Fruit fly (Drosophila melanogaster) whole organism, embryonic: ENCODE results near the gene CG32163.

Experiments used
- Abd-B ChIP-seq: fragments of 200-800 bp; sonication (Bioruptor generic); optimal IDR thresholded peaks from 2 replicates; lab custom pipeline; 2018; ENCODE audit warnings: missing biosample characterization, mild to moderate bottlenecking, missing genetic modification characterization, moderate library complexity
- Asciz ChIP-seq: fragments of 200-800 bp; sonication (Bioruptor generic); optimal IDR thresholded peaks from 2 replicates; lab custom pipeline; 2017; ENCODE audit warnings: missing biosample characterization, mild to moderate bottlenecking, missing genetic modification characterization, missing genetic modification reagents
- Atf3 ChIP-seq: fragments of 200-800 bp; sonication (Bioruptor generic); optimal IDR thresholded peaks from 3 replicates; lab custom pipeline; 2016; ENCODE audit warnings: missing biosample characterization, missing genetic modification characterization
- BtbVII ChIP-seq: fragments of 200-800 bp; sonication (Bioruptor generic); optimal IDR thresholded peaks from 3 replicates; lab custom pipeline; 2017; ENCODE audit warnings: missing biosample characterization, mild to moderate bottlenecking, missing genetic modification characterization
- CG10274 ChIP-seq: fragments of 200-800 bp; sonication (Bioruptor generic); optimal IDR thresholded peaks from 3 replicates; lab custom pipeline; 2017; ENCODE audit warnings: missing biosample characterization, mild to moderate bottlenecking, missing genetic modification characterization
- CG10321 ChIP-seq: fragments of 200-800 bp; sonication (Bioruptor generic); IDR thresholded peaks from 2 replicates; pipeline ENCODE4 v1.3.6; 2022; ENCODE audit warnings: missing biosample characterization, missing genetic modification characterization
- CG12942 ChIP-seq: fragments of 200-800 bp; sonication (Bioruptor generic); optimal IDR thresholded peaks from 3 replicates; lab custom pipeline; 2016; ENCODE audit warnings: missing biosample characterization, missing genetic modification characterization
- CG13624 ChIP-seq: fragments of 200-800 bp; sonication (Bioruptor generic); optimal IDR thresholded peaks from 2 replicates; lab custom pipeline; 2016; ENCODE audit warnings: missing biosample characterization, missing genetic modification characterization
- CG14014 ChIP-seq: fragments of 200-800 bp; sonication (Bioruptor generic); IDR thresholded peaks from 2 replicates; pipeline ENCODE4 v1.3.6; 2022; ENCODE audit warnings: missing biosample characterization, missing genetic modification characterization
- CG15696 ChIP-seq: fragments of 200-800 bp; sonication (Bioruptor generic); optimal IDR thresholded peaks from 2 replicates; lab custom pipeline; 2019; ENCODE audit warnings: missing biosample characterization, mild to moderate bottlenecking, missing genetic modification characterization, moderate library complexity
- CG17612 ChIP-seq: fragments of 200-800 bp; sonication (Bioruptor generic); IDR thresholded peaks from 2 replicates; pipeline ENCODE4 v1.3.6; 2022; ENCODE audit warnings: missing biosample characterization, missing genetic modification characterization
- CG17802 ChIP-seq: fragments of 200-800 bp; sonication (Bioruptor generic); optimal IDR thresholded peaks from 2 replicates; lab custom pipeline; 2018; ENCODE audit warnings: missing biosample characterization, mild to moderate bottlenecking, missing genetic modification characterization, moderate library complexity
- CG18599 ChIP-seq: fragments of 200-800 bp; sonication (Bioruptor generic); optimal IDR thresholded peaks from 3 replicates; lab custom pipeline; 2017; ENCODE audit warnings: missing biosample characterization, missing genetic modification characterization, mild to moderate bottlenecking, moderate library complexity, missing genetic modification reagents
- CG18619 ChIP-seq: fragments of 200-800 bp; sonication (Bioruptor generic); optimal IDR thresholded peaks from 3 replicates; lab custom pipeline; 2017; ENCODE audit warnings: missing biosample characterization, mild to moderate bottlenecking, missing genetic modification characterization
- CG3163 ChIP-seq: fragments of 200-800 bp; sonication (Bioruptor generic); optimal IDR thresholded peaks from 3 replicates; lab custom pipeline; 2016; ENCODE audit warnings: missing biosample characterization, missing genetic modification characterization
- CG3281 ChIP-seq: fragments of 200-800 bp; sonication (Bioruptor generic); optimal IDR thresholded peaks from 3 replicates; lab custom pipeline; 2017; ENCODE audit warnings: missing biosample characterization, mild to moderate bottlenecking, missing genetic modification characterization
- CG34376 ChIP-seq: fragments of 200-800 bp; sonication (Bioruptor generic); optimal IDR thresholded peaks from 2 replicates; lab custom pipeline; 2018; ENCODE audit warnings: missing biosample characterization, mild to moderate bottlenecking, missing genetic modification characterization
- CG42726 ChIP-seq: fragments of 200-800 bp; sonication (Bioruptor generic); IDR thresholded peaks from 2 replicates; pipeline ENCODE4 v1.3.6; 2022; ENCODE audit warnings: missing biosample characterization, missing genetic modification characterization; ENCODE audit not compliant: partially characterized antibody
- CG5953 ChIP-seq: fragments of 200-800 bp; sonication (Bioruptor generic); IDR thresholded peaks from 2 replicates; pipeline ENCODE4 v1.3.6; 2022; ENCODE audit warnings: missing biosample characterization, missing genetic modification characterization
- CG8290 ChIP-seq, 3 experiments: fragments of 200-800 bp; sonication (Bioruptor generic); optimal IDR thresholded peaks; 2 replicates each; lab custom pipeline; 2016 to 2019; ENCODE audit warnings: missing biosample characterization in 3 of 3, missing genetic modification characterization in 3 of 3, mild to moderate bottlenecking in 2 of 3, moderate library complexity in 1 of 3
- CG8765 ChIP-seq: fragments of 200-800 bp; sonication (Bioruptor generic); IDR thresholded peaks from 2 replicates; pipeline ENCODE4 v1.3.6; 2022; ENCODE audit warnings: missing biosample characterization, missing genetic modification characterization
- CG8924 ChIP-seq: fragments of 200-800 bp; optimal IDR thresholded peaks from 3 replicates; lab custom pipeline; 2019; ENCODE audit warnings: missing biosample characterization, mild to moderate bottlenecking, missing genetic modification characterization, moderate library complexity
- CG9215 ChIP-seq: fragments of 200-800 bp; sonication (Bioruptor generic); IDR thresholded peaks from 2 replicates; pipeline ENCODE4 v1.3.6; 2022; ENCODE audit warnings: missing biosample characterization, missing genetic modification characterization
- CG9876 ChIP-seq: fragments of 200-800 bp; sonication (Bioruptor generic); optimal IDR thresholded peaks from 2 replicates; lab custom pipeline; 2016; ENCODE audit warnings: missing biosample characterization, missing genetic modification characterization
- CrebB ChIP-seq: fragments of 200-800 bp; sonication (Bioruptor generic); optimal IDR thresholded peaks from 3 replicates; lab custom pipeline; 2018; ENCODE audit warnings: missing biosample characterization, mild to moderate bottlenecking, missing genetic modification characterization
- Fer2 ChIP-seq: fragments of 200-800 bp; sonication (Bioruptor generic); optimal IDR thresholded peaks from 2 replicates; lab custom pipeline; 2018; ENCODE audit warnings: missing biosample characterization, mild to moderate bottlenecking, missing genetic modification characterization, moderate library complexity
- HLH3B ChIP-seq: fragments of 200-800 bp; sonication (Bioruptor generic); IDR thresholded peaks from 2 replicates; pipeline ENCODE4 v1.3.6; 2022; ENCODE audit warnings: missing biosample characterization, missing genetic modification characterization
- HLH54F ChIP-seq: fragments of 200-800 bp; sonication (Bioruptor generic); optimal IDR thresholded peaks from 3 replicates; lab custom pipeline; 2016; ENCODE audit warnings: missing biosample characterization, missing genetic modification characterization
- HLHmδ ChIP-seq: fragments of 200-800 bp; sonication (Bioruptor generic); optimal IDR thresholded peaks from 2 replicates; lab custom pipeline; 2018; ENCODE audit warnings: missing biosample characterization, mild to moderate bottlenecking, missing genetic modification characterization, moderate library complexity
- HmgD ChIP-seq: fragments of 200-800 bp; sonication (Bioruptor generic); optimal IDR thresholded peaks from 3 replicates; lab custom pipeline; 2016; ENCODE audit warnings: missing biosample characterization, missing genetic modification characterization
- Hmx ChIP-seq: fragments of 200-800 bp; sonication (Bioruptor generic); optimal IDR thresholded peaks from 2 replicates; lab custom pipeline; 2016; ENCODE audit warnings: missing biosample characterization, missing genetic modification characterization
- Six4 ChIP-seq: fragments of 200-800 bp; sonication (Bioruptor generic); optimal IDR thresholded peaks from 2 replicates; lab custom pipeline; 2016; ENCODE audit warnings: missing biosample characterization, missing genetic modification characterization
- Sry-β ChIP-seq: fragments of 200-800 bp; sonication (Bioruptor generic); optimal IDR thresholded peaks from 2 replicates; lab custom pipeline; 2018; ENCODE audit warnings: missing biosample characterization, mild to moderate bottlenecking, missing genetic modification characterization, moderate library complexity
- Sry-δ ChIP-seq: fragments of 200-800 bp; sonication (Bioruptor generic); optimal IDR thresholded peaks from 2 replicates; lab custom pipeline; 2016; ENCODE audit warnings: missing biosample characterization, missing genetic modification characterization
- YL-1 ChIP-seq: fragments of 200-800 bp; sonication (Bioruptor generic); optimal IDR thresholded peaks from 3 replicates; lab custom pipeline; 2017; ENCODE audit warnings: missing biosample characterization, mild to moderate bottlenecking, missing genetic modification characterization
- ac ChIP-seq: fragments of 200-800 bp; sonication (Bioruptor generic); optimal IDR thresholded peaks from 3 replicates; lab custom pipeline; 2017; ENCODE audit warnings: missing biosample characterization, mild to moderate bottlenecking, missing genetic modification characterization
- dm ChIP-seq: fragments of 200-800 bp; sonication (Bioruptor generic); optimal IDR thresholded peaks from 3 replicates; lab custom pipeline; 2016; ENCODE audit warnings: missing biosample characterization, missing genetic modification characterization
- fd102C ChIP-seq: fragments of 200-800 bp; sonication (Bioruptor generic); optimal IDR thresholded peaks from 2 replicates; lab custom pipeline; 2018; ENCODE audit warnings: missing biosample characterization, mild to moderate bottlenecking, missing genetic modification characterization, moderate library complexity
- fd3F ChIP-seq: fragments of 200-800 bp; sonication (Bioruptor generic); optimal IDR thresholded peaks from 2 replicates; lab custom pipeline; 2018; ENCODE audit warnings: missing biosample characterization, mild to moderate bottlenecking, missing genetic modification characterization, moderate library complexity
- fd64A ChIP-seq: fragments of 200-800 bp; sonication (Bioruptor generic); optimal IDR thresholded peaks from 3 replicates; lab custom pipeline; 2018; ENCODE audit warnings: missing biosample characterization, mild to moderate bottlenecking, missing genetic modification characterization
- lov ChIP-seq, 2 experiments: fragments of 200-800 bp in 1 of 2; fragments of >200 bp in 1 of 2; sonication (Bioruptor generic) in 1 of 2; IDR thresholded peaks in 1 of 2; optimal IDR thresholded peaks in 1 of 2; 2 replicates in 1 of 2; 3 replicates in 1 of 2; pipeline versions ENCODE4 v1.3.6 to Lab custom; 2017 to 2022; ENCODE audit warnings: missing biosample characterization in 1 of 2, missing genetic modification characterization in 1 of 2
- oc ChIP-seq: fragments of 200-800 bp; sonication (Bioruptor generic); optimal IDR thresholded peaks from 2 replicates; lab custom pipeline; 2018; ENCODE audit warnings: missing biosample characterization, mild to moderate bottlenecking, missing genetic modification characterization, moderate library complexity
- pan ChIP-seq, 4 experiments: fragments of >200 bp in 3 of 4; fragments of 200-800 bp in 1 of 4; sonication (Bioruptor generic) in 1 of 4; optimal IDR thresholded peaks in 3 of 4; IDR thresholded peaks in 1 of 4; 2 replicates each; pipeline versions ENCODE4 v1.3.6 to Lab custom; 2017 to 2022; ENCODE audit warnings: missing biosample characterization in 2 of 4, missing genetic modification characterization in 2 of 4, mixed read lengths in 1 of 4
- ranshi ChIP-seq: fragments of 200-800 bp; sonication (Bioruptor generic); IDR thresholded peaks from 2 replicates; pipeline ENCODE4 v1.3.6; 2022; ENCODE audit warnings: missing biosample characterization, missing genetic modification characterization
- sisA ChIP-seq: fragments of 200-800 bp; sonication (Bioruptor generic); IDR thresholded peaks from 2 replicates; pipeline ENCODE4 v1.3.6; 2022; ENCODE audit warnings: missing biosample characterization, missing genetic modification characterization
- so ChIP-seq: fragments of 200-800 bp; sonication (Bioruptor generic); IDR thresholded peaks from 3 replicates; pipeline ENCODE4 v1.3.6; 2022; ENCODE audit warnings: missing biosample characterization, missing genetic modification characterization
- sr ChIP-seq: fragments of 200-800 bp; sonication (Bioruptor generic); IDR thresholded peaks from 3 replicates; pipeline ENCODE4 v1.3.6; 2022; ENCODE audit warnings: missing biosample characterization, missing genetic modification characterization
- tgo ChIP-seq: fragments of 200-800 bp; sonication (Bioruptor generic); IDR thresholded peaks from 3 replicates; pipeline ENCODE4 v1.3.6; 2022; ENCODE audit warnings: missing biosample characterization, missing genetic modification characterization
- unpg ChIP-seq: fragments of 200-800 bp; sonication (Bioruptor generic); optimal IDR thresholded peaks from 3 replicates; lab custom pipeline; 2018; ENCODE audit warnings: missing biosample characterization, mild to moderate bottlenecking, missing genetic modification characterization, moderate library complexity
- vvl ChIP-seq: fragments of 200-800 bp; sonication (Bioruptor generic); IDR thresholded peaks from 2 replicates; pipeline ENCODE4 v1.3.6; 2022; ENCODE audit warnings: missing biosample characterization, missing genetic modification characterization

The CG32163 gene

dm6 chr3L:16572208-16572607 is 14.7 kb upstream of the CG32163 start (continued):
- TF ChIP-seq CG42726 (0 out of 2 replicates have a peak, but pooled peaks have one; percentile 10), Hmx (no peak), HmgD (GFP tag; lab: Kevin White, UChicago) (no peak), CG34376 (GFP tag; lab: Kevin White, UChicago) (peak; percentile 71), Sry-β (no peak), HLH54F (GFP tag; lab: Kevin White, UChicago) (no peak), CG5953 (no peak), pan (optimal IDR thresholded peaks at IDR 0.05; lab: Kevin White, UChicago) (no peak), pan (GFP tag; optimal IDR thresholded peaks at IDR 0.05 in 1 of 2, IDR thresholded peaks at IDR 0.05 in 1 of 2) (no peak), HLHmδ (GFP tag; lab: Kevin White, UChicago) (no peak), CG10321 (GFP tag; lab: Robert Waterston, UW) (no peak), lov (optimal IDR thresholded peaks at IDR 0.05; lab: Kevin White, UChicago) (no peak), lov (GFP tag; IDR thresholded peaks at IDR 0.05; lab: Robert Waterston, UW) (no peak), CrebB (tag; lab: Kevin White, UChicago) (no peak), Atf3 (GFP tag; lab: Kevin White, UChicago) (no peak), CG9215 (no peak), HLH3B (no peak), CG18619 (GFP tag; lab: Kevin White, UChicago) (no peak), CG13624 (GFP tag; lab: Kevin White, UChicago) (no peak), sisA (GFP tag; lab: Robert Waterston, UW) (no peak), ac (GFP tag; lab: Kevin White, UChicago) (peak; percentile 33), oc (tag; lab: Kevin White, UChicago) (peak; percentile 19), ranshi (no peak), CG3163 (GFP tag; lab: Kevin White, UChicago) (peak; percentile 86), vvl (peak; percentile 49), sr (GFP tag; lab: Robert Waterston, UW) (no peak), tgo (GFP tag; lab: Robert Waterston, UW) (no peak), Asciz (GFP tag; lab: Kevin White, UChicago) (no peak), BtbVII (GFP tag; lab: Kevin White, UChicago) (peak; percentile 37), CG15696 (no peak), CG3281 (GFP tag; lab: Kevin White, UChicago) (no peak), Sry-δ (GFP tag; lab: Kevin White, UChicago) (no peak), CG14014 (GFP tag; lab: Robert Waterston, UW) (peak; percentile 17; the same call in 1 of the 2 replicates), CG17612 (GFP tag; lab: Robert Waterston, UW) (no peak), fd102C (no peak), CG18599 (GFP tag; lab: Kevin White, UChicago) (no peak), Fer2 (no peak), Six4 (GFP tag; lab: Kevin White, UChicago) (no peak), CG12942 (GFP tag; lab: Kevin White, UChicago) (no peak), dm (no peak), CG17802 (no peak), CG8290 (GFP tag; optimal IDR thresholded peaks at IDR 0.05; lab: Kevin White, UChicago) (no peak), CG8290 (tag; optimal IDR thresholded peaks at IDR 0.05; lab: Kevin White, UChicago) (peak in 1 of 2 experiments; percentile 40), fd3F (no peak), YL-1 (no peak), CG10274 (no peak), CG9876 (no peak), fd64A (no peak), unpg (GFP tag; lab: Kevin White, UChicago) (no peak), Abd-B (GFP tag; lab: Kevin White, UChicago) (no peak), CG8765 (GFP tag; lab: Robert Waterston, UW) (no peak), CG8924 (tag; lab: Kevin White, UChicago) (no peak), so (peak; percentile 52; the same call in 2 of the 3 replicates)
